Fruit fly (Drosophila melanogaster): ENCODE results near the gene Lamtor3.
A peak's percentile ranks its signal among the peaks of the same experiment; 100 is the strongest.

DNA sequence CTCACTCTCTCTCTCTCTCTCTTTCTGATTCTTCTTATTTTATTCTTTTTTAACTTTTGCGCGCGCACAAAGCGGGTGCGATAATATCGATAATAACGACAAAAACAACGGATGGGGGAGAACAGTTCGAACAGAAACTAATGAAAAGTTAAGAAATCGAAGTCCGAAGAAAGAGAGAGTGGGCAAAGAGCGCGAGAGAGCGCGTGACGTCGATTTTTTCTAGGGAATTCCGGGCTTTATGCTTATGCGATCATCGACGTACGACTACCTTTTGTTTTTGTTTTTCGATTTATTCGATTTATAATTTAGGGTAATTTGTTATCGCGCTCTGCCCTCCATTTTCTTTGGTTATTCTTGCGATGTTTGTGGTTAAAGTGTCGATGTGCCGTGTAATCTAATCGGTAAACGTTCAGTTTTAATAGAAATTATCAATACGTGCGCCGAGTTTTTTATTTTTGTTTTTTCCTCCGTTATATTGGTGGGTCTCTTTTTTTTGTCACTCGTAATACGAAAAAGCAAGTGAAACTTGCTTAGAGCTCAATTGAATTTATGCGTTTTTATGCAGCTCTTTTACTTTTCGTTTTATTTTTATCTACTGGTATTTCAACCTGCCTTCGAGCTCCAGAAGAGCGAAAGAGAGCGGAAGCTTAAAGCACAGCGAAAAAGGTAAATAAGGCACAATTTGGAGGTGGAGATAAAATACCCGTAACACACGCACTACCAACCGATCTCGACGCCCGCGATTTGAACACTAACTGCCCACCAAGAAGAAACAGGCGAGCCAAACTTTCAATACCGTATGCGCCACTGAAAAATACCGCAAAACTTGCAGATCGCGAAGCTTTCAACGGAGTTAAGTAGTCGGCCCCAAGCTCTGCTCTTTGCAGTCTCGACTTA is 31.2 kb upstream of the Lamtor3 start, which contains the start of gene dl:
- TF ChIP-seq ovo (GFP tag; optimal IDR thresholded peaks at IDR 0.05) (peak; percentile 56), CG7045 (GFP tag; optimal IDR thresholded peaks at IDR 0.05) (no peak), pad (GFP tag; optimal IDR thresholded peaks at IDR 0.05) (no peak), CG12768 (GFP tag; optimal IDR thresholded peaks at IDR 0.05) (peak; percentile 1), kay (GFP tag; ENCODE audit: borderline replicate concordance) (peak; percentile 86), Clk (GFP tag; optimal IDR thresholded peaks at IDR 0.05) (no peak), Crg-1 (GFP tag; optimal IDR thresholded peaks at IDR 0.05) (no peak), cnc (optimal IDR thresholded peaks at IDR 0.05) (no peak), Mnt (GFP tag; optimal IDR thresholded peaks at IDR 0.05) (peak; percentile 26), Hr96 (GFP tag; optimal IDR thresholded peaks at IDR 0.05) (no peak), CG5204 (GFP tag; optimal IDR thresholded peaks at IDR 0.05) (no peak), bab1 (GFP tag; optimal IDR thresholded peaks at IDR 0.05) (no peak)
